Fruit fly (Drosophila melanogaster) whole organism, adult: ENCODE results near the gene CG15439.

Experiments
- CG11617 ChIP-seq: fragments of 200-800 bp; sonication (Bioruptor generic); optimal IDR thresholded peaks from 2 replicates; lab custom pipeline; 2017; ENCODE audit warnings: mild to moderate bottlenecking, missing biosample characterization, missing genetic modification reagents, missing genetic modification characterization
- CG33017 ChIP-seq: fragments of 200-800 bp; sonication (Bioruptor generic); optimal IDR thresholded peaks from 2 replicates; lab custom pipeline; 2018; ENCODE audit warnings: missing biosample characterization, mild to moderate bottlenecking, missing genetic modification characterization, moderate library complexity
- CG5204 ChIP-seq: fragments of 200-800 bp; sonication (Bioruptor generic); optimal IDR thresholded peaks from 2 replicates; lab custom pipeline; 2016; ENCODE audit warnings: missing biosample characterization, missing genetic modification characterization
- Clk ChIP-seq: fragments of 200-800 bp; sonication (Bioruptor generic); optimal IDR thresholded peaks from 2 replicates; lab custom pipeline; 2017; ENCODE audit warnings: missing biosample characterization, missing genetic modification characterization
- Crg-1 ChIP-seq: fragments of 200-800 bp; sonication (Bioruptor generic); optimal IDR thresholded peaks from 2 replicates; lab custom pipeline; 2016; ENCODE audit warnings: missing biosample characterization, missing genetic modification characterization
- Hr96 ChIP-seq: fragments of 200-800 bp; sonication (Bioruptor generic); optimal IDR thresholded peaks from 2 replicates; lab custom pipeline; 2016; ENCODE audit warnings: missing biosample characterization, missing genetic modification characterization
- bab1 ChIP-seq: fragments of 200-800 bp; sonication (Bioruptor generic); optimal IDR thresholded peaks from 3 replicates; lab custom pipeline; 2019; ENCODE audit warnings: missing biosample characterization, mild to moderate bottlenecking, missing genetic modification characterization, moderate library complexity
- cic ChIP-seq: fragments of 200-800 bp; sonication (Bioruptor generic); optimal IDR thresholded peaks from 2 replicates; lab custom pipeline; 2017; ENCODE audit warnings: missing biosample characterization, mild to moderate bottlenecking, missing genetic modification characterization, moderate library complexity
- cnc ChIP-seq, 2 experiments: fragments of >200 bp; optimal IDR thresholded peaks; 2 replicates each; lab custom pipeline; 2017
- pad ChIP-seq: fragments of 200-800 bp; sonication (Bioruptor generic); optimal IDR thresholded peaks from 3 replicates; lab custom pipeline; 2017; ENCODE audit warnings: missing biosample characterization, missing genetic modification characterization, mild to moderate bottlenecking, moderate library complexity, missing genetic modification reagents
- tj ChIP-seq: fragments of 200-800 bp; sonication (Bioruptor generic); optimal IDR thresholded peaks from 3 replicates; lab custom pipeline; 2017; ENCODE audit warnings: missing biosample characterization, mild to moderate bottlenecking, missing genetic modification characterization, moderate library complexity
- toe ChIP-seq: fragments of 200-800 bp; sonication (Bioruptor generic); optimal IDR thresholded peaks from 2 replicates; lab custom pipeline; 2016; ENCODE audit warnings: missing biosample characterization, missing genetic modification characterization

DNA sequence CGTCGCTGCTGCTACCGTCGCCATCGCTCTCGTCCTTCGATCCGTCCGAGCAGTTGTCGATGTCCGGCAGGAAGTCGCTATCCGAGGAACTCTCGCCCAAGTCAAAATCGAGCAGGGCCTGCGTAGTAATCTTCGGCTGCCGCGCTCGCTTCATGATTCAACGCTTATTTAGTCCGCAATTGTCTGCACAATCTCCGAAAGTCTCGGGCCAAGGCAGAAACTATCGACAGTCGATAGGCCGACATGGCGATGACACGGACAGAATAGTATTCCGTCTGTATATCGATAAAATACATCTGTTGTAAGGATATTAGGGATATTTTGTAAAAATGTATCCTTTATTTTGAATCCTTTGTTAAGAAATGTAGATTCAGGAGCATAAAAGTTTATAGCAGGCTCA is at the start of gene CG15439:
- TF ChIP-seq toe (GFP tag; lab: Kevin White, UChicago): no peak
- TF ChIP-seq CG33017 (tag; lab: Kevin White, UChicago): no peak
- no peak for TF ChIP-seq CG11617 (GFP tag; lab: Kevin White, UChicago)
- no peak for TF ChIP-seq cic
- no peak for TF ChIP-seq CG5204 (GFP tag; lab: Kevin White, UChicago)
- TF ChIP-seq Clk (GFP tag; lab: Kevin White, UChicago): no peak
- no peak for TF ChIP-seq Crg-1 (GFP tag; lab: Kevin White, UChicago)
- no peak for TF ChIP-seq Hr96 (GFP tag; lab: Kevin White, UChicago)
- TF ChIP-seq tj (GFP tag; lab: Kevin White, UChicago): no peak
- TF ChIP-seq cnc (optimal IDR thresholded peaks at IDR 0.05; lab: Kevin White, UChicago): no peak
- no peak for TF ChIP-seq pad
- no peak for TF ChIP-seq bab1
